Fruit fly (Drosophila melanogaster): Measurements from ENCODE around the gene eIF5B.

eIF5B gene

dm6 chr3L:3417120-3417519 is 43.7 kb downstream of the eIF5B start (continued):
- TF ChIP-seq Adf1 (GFP tag; IDR thresholded peaks at IDR 0.05): peak; percentile 94
- peak; percentile 59; the same call in 2 of the 3 replicates for TF ChIP-seq z (GFP tag; IDR thresholded peaks at IDR 0.05)
- no peak for TF ChIP-seq CkIIα-i1 (GFP tag; IDR thresholded peaks at IDR 0.05)
- TF ChIP-seq ttk (GFP tag; IDR thresholded peaks at IDR 0.05): no peak
- TF ChIP-seq wdn (GFP tag; IDR thresholded peaks at IDR 0.05): no peak
- TF ChIP-seq pfk (GFP tag; optimal IDR thresholded peaks at IDR 0.05): no peak
- TF ChIP-seq chinmo (GFP tag; IDR thresholded peaks at IDR 0.05; ENCODE audit: partially characterized antibody): peak; percentile 90; the same call in 3 of the 4 replicates
- no peak for TF ChIP-seq ro (GFP tag; IDR thresholded peaks at IDR 0.05)
- TF ChIP-seq CG13287 (GFP tag; IDR thresholded peaks at IDR 0.05; ENCODE audit: partially characterized antibody): no peak; the same call in 1 of the 2 replicates
- no peak for TF ChIP-seq mirr (GFP tag; optimal IDR thresholded peaks at IDR 0.05)
- no peak for TF ChIP-seq CG7786 (GFP tag; optimal IDR thresholded peaks at IDR 0.05)
- no peak for TF ChIP-seq CG16863 (GFP tag; optimal IDR thresholded peaks at IDR 0.05)
- TF ChIP-seq cg (GFP tag; optimal IDR thresholded peaks at IDR 0.05): peak; percentile 93
- TF ChIP-seq Nf-YB (GFP tag; optimal IDR thresholded peaks at IDR 0.05): no peak
- no peak for TF ChIP-seq inv (GFP tag; IDR thresholded peaks at IDR 0.05; ENCODE audit: partially characterized antibody)
- TF ChIP-seq CG9609 (GFP tag; optimal IDR thresholded peaks at IDR 0.05): no peak
- TF ChIP-seq crc (GFP tag; optimal IDR thresholded peaks at IDR 0.05): no peak
- no peak for TF ChIP-seq bab2 (GFP tag; optimal IDR thresholded peaks at IDR 0.05)
- no peak for TF ChIP-seq B-H2 (GFP tag; optimal IDR thresholded peaks at IDR 0.05)
- TF ChIP-seq CG11247 (GFP tag; IDR thresholded peaks at IDR 0.05): no peak
- TF ChIP-seq Blimp-1 (GFP tag; optimal IDR thresholded peaks at IDR 0.05): no peak
- TF ChIP-seq CG10959 (GFP tag; IDR thresholded peaks at IDR 0.05): no peak
- TF ChIP-seq sug (tag; optimal IDR thresholded peaks at IDR 0.05): peak; percentile 47
- no peak for TF ChIP-seq CG8089 (GFP tag; optimal IDR thresholded peaks at IDR 0.05)
- TF ChIP-seq gro (GFP tag; optimal IDR thresholded peaks at IDR 0.05): no peak
- TF ChIP-seq H15 (GFP tag; IDR thresholded peaks at IDR 0.05): no peak
- no peak for TF ChIP-seq chif (GFP tag; optimal IDR thresholded peaks at IDR 0.05)
- no peak for TF ChIP-seq CG7745 (tag; optimal IDR thresholded peaks at IDR 0.05)
- 0 out of 2 replicates have a peak, but pooled peaks have one; percentile 27 for TF ChIP-seq crol (GFP tag; IDR thresholded peaks at IDR 0.05)
- TF ChIP-seq CG3995 (GFP tag; optimal IDR thresholded peaks at IDR 0.05): no peak
- no peak for TF ChIP-seq Jarid2 (GFP tag; optimal IDR thresholded peaks at IDR 0.05)
- no peak for TF ChIP-seq cato (GFP tag; optimal IDR thresholded peaks at IDR 0.05; ENCODE audit: borderline replicate concordance)
- no peak for TF ChIP-seq emc (GFP tag; optimal IDR thresholded peaks at IDR 0.05)
- no peak for TF ChIP-seq btn (GFP tag; optimal IDR thresholded peaks at IDR 0.05)
- TF ChIP-seq her (GFP tag; optimal IDR thresholded peaks at IDR 0.05): no peak
- TF ChIP-seq Deaf1 (tag; optimal IDR thresholded peaks at IDR 0.05): peak; percentile 24
- peak; percentile 51 for TF ChIP-seq CG13894 (tag; optimal IDR thresholded peaks at IDR 0.05)
- TF ChIP-seq CG16813 (GFP tag; IDR thresholded peaks at IDR 0.05; ENCODE audit: partially characterized antibody): no peak
- TF ChIP-seq dysf (GFP tag; IDR thresholded peaks at IDR 0.05): no peak
- no peak for TF ChIP-seq dan (GFP tag; IDR thresholded peaks at IDR 0.05)
- no peak for TF ChIP-seq CG17568 (GFP tag; optimal IDR thresholded peaks at IDR 0.05)
- no peak for TF ChIP-seq CG17361 (GFP tag; IDR thresholded peaks at IDR 0.05)
- no peak for TF ChIP-seq BtbVII (GFP tag; optimal IDR thresholded peaks at IDR 0.05)
- no peak for TF ChIP-seq odd (GFP tag; optimal IDR thresholded peaks at IDR 0.05)
- TF ChIP-seq CG14965 (GFP tag; optimal IDR thresholded peaks at IDR 0.05; ENCODE audit: borderline replicate concordance): no peak
- no peak for TF ChIP-seq CG2129 (GFP tag; IDR thresholded peaks at IDR 0.05; ENCODE audit: partially characterized antibody)
- peak; percentile 35; the same call in 1 of the 2 replicates for TF ChIP-seq rib (GFP tag; IDR thresholded peaks at IDR 0.05)
- TF ChIP-seq NK7.1 (GFP tag; optimal IDR thresholded peaks at IDR 0.05): no peak
- no peak for TF ChIP-seq CG2875 (GFP tag; optimal IDR thresholded peaks at IDR 0.05)
- no peak for TF ChIP-seq MESR4 (GFP tag; optimal IDR thresholded peaks at IDR 0.05)
- TF ChIP-seq CG17612 (GFP tag; IDR thresholded peaks at IDR 0.05): no peak
